Fruit fly (Drosophila melanogaster): Measurements from ENCODE around the gene CG12379.

The CG12379 gene

dm6 chrX:15688757-15689156 is 45.0 kb downstream of the CG12379 start, which contains the start of gene CG15599:
CG15599 (minus strand) TSS chrX:15688857.
- TF ChIP-seq Dif (GFP tag; optimal IDR thresholded peaks at IDR 0.05; ENCODE audit: partially characterized antibody) (no peak), h (GFP tag; optimal IDR thresholded peaks at IDR 0.05) (no peak), Vsx2 (GFP tag; optimal IDR thresholded peaks at IDR 0.05; ENCODE audit: partially characterized antibody) (no peak), Hr78 (GFP tag; optimal IDR thresholded peaks at IDR 0.05) (no peak), lola (GFP tag; optimal IDR thresholded peaks at IDR 0.05) (no peak), HLH106 (tag; optimal IDR thresholded peaks at IDR 0.05) (no peak), Rel (GFP tag; optimal IDR thresholded peaks at IDR 0.05) (no peak), Rel (tag; optimal IDR thresholded peaks at IDR 0.05) (no peak), Sp1 (GFP tag; optimal IDR thresholded peaks at IDR 0.05) (no peak), CG32264 (GFP tag; optimal IDR thresholded peaks at IDR 0.05) (no peak)

dm6 chrX:15684419-15684818 is 49.4 kb downstream of the CG12379 start:
- TF ChIP-seq psq (GFP tag; optimal IDR thresholded peaks at IDR 0.05), result no peak
- no peak for TF ChIP-seq rgr (GFP tag; optimal IDR thresholded peaks at IDR 0.05)
- TF ChIP-seq CG9705 (GFP tag; optimal IDR thresholded peaks at IDR 0.05), result no peak
- no peak for TF ChIP-seq Hnf4 (GFP tag; optimal IDR thresholded peaks at IDR 0.05)
- no peak for TF ChIP-seq Mio (GFP tag; optimal IDR thresholded peaks at IDR 0.05)
- TF ChIP-seq Rel (GFP tag; optimal IDR thresholded peaks at IDR 0.05), result no peak
- no peak for TF ChIP-seq Rel (tag; optimal IDR thresholded peaks at IDR 0.05)
- no peak for TF ChIP-seq N (GFP tag; optimal IDR thresholded peaks at IDR 0.05)
- no peak for TF ChIP-seq Hr78 (GFP tag; optimal IDR thresholded peaks at IDR 0.05)
- no peak for TF ChIP-seq lola (GFP tag; optimal IDR thresholded peaks at IDR 0.05)
- TF ChIP-seq tai (GFP tag; optimal IDR thresholded peaks at IDR 0.05), result no peak
- no peak for TF ChIP-seq dsf (GFP tag; optimal IDR thresholded peaks at IDR 0.05; ENCODE audit: borderline replicate concordance)
- TF ChIP-seq Dif (GFP tag; optimal IDR thresholded peaks at IDR 0.05; ENCODE audit: partially characterized antibody), result no peak
- no peak for TF ChIP-seq pan (optimal IDR thresholded peaks at IDR 0.05)
- TF ChIP-seq CrebA (GFP tag; optimal IDR thresholded peaks at IDR 0.05; ENCODE audit: borderline replicate concordance), result no peak
- TF ChIP-seq Jra (GFP tag; optimal IDR thresholded peaks at IDR 0.05), result no peak
- TF ChIP-seq Abd-B (GFP tag; optimal IDR thresholded peaks at IDR 0.05), result no peak
